Worm (Caenorhabditis elegans) whole organism, L4 larva: ENCODE measurements around the gene C45G9.11.

Experiments used
- F10B5.3 ChIP-seq: sonication (generic microtip); optimal IDR thresholded peaks from 2 replicates; lab custom pipeline; 2016; ENCODE audit warnings: mild to moderate bottlenecking, missing genetic modification characterization, missing compliant biosample characterization
- F26F4.8 ChIP-seq: fragments of 200-800 bp; sonication (Bioruptor generic); conservative IDR thresholded peaks from 2 replicates; pipeline ENCODE4 v1.3.6; 2022; ENCODE audit warnings: missing genetic modification characterization, missing compliant biosample characterization
- F37D6.2 ChIP-seq: sonication (generic microtip); optimal IDR thresholded peaks from 2 replicates; lab custom pipeline; 2016; ENCODE audit warnings: mild to moderate bottlenecking, missing genetic modification characterization, missing compliant biosample characterization
- R02D3.7 ChIP-seq: fragments of 150-350 bp; sonication (generic microtip); optimal IDR thresholded peaks from 3 replicates; lab custom pipeline; 2014; ENCODE audit warnings: missing biosample characterization, missing genetic modification characterization
- T26A8.4 ChIP-seq: fragments of 200-800 bp; sonication (Bioruptor generic); IDR thresholded peaks from 2 replicates; pipeline ENCODE4 v1.3.6; 2022; ENCODE audit warnings: missing genetic modification characterization, missing compliant biosample characterization
- Y105C5A.15 ChIP-seq: fragments of 200-800 bp; sonication (Bioruptor generic); IDR thresholded peaks from 2 replicates; pipeline ENCODE4 v1.3.6; 2022; ENCODE audit warnings: missing genetic modification characterization, missing compliant biosample characterization
- Y48G9A.11 ChIP-seq: fragments of 200-800 bp; sonication (Bioruptor generic); IDR thresholded peaks from 2 replicates; pipeline ENCODE4 v1.3.6; 2022; ENCODE audit warnings: missing genetic modification reagents, missing genetic modification characterization, missing compliant biosample characterization
- ZK546.5 ChIP-seq, 2 experiments: sonication (generic microtip); optimal IDR thresholded peaks; 2 replicates each; lab custom pipeline; 2017; ENCODE audit warnings: missing biosample characterization in 2 of 2, missing genetic modification characterization in 2 of 2
- aha-1 ChIP-seq: fragments of 150-350 bp; peaks from one replicate; lab custom pipeline; 2014; ENCODE audit warnings: missing biosample characterization, missing genetic modification characterization
- ama-1 ChIP-seq: fragments of 150-350 bp; optimal IDR thresholded peaks from 2 replicates; lab custom pipeline; 2014; ENCODE audit warnings: inconsistent platforms, mixed read lengths
- attf-4 ChIP-seq: sonication (generic microtip); optimal IDR thresholded peaks from 3 replicates; lab custom pipeline; 2017; ENCODE audit warnings: missing biosample characterization, missing genetic modification characterization
- ceh-28 ChIP-seq: fragments of 150-350 bp; optimal IDR thresholded peaks from 2 replicates; lab custom pipeline; 2014; ENCODE audit warnings: missing biosample characterization, missing genetic modification reagents, missing genetic modification characterization
- ceh-44 ChIP-seq: fragments of 200-800 bp; sonication (Bioruptor generic); IDR thresholded peaks from 2 replicates; pipeline ENCODE4 v1.3.6; 2022; ENCODE audit warnings: missing genetic modification reagents, missing genetic modification characterization, missing compliant biosample characterization
- ceh-62 ChIP-seq: sonication (generic microtip); optimal IDR thresholded peaks from 2 replicates; lab custom pipeline; 2017; ENCODE audit warnings: missing biosample characterization, missing genetic modification characterization
- ceh-82 ChIP-seq: sonication (generic microtip); optimal IDR thresholded peaks from 2 replicates; lab custom pipeline; 2017; ENCODE audit warnings: missing biosample characterization, missing genetic modification characterization
- ces-1 ChIP-seq: fragments of 150-350 bp; sonication (generic microtip); optimal IDR thresholded peaks from 4 replicates; lab custom pipeline; 2014; ENCODE audit warnings: missing biosample characterization, missing genetic modification reagents, missing genetic modification characterization
- ctbp-1 ChIP-seq: fragments of 200-800 bp; sonication (Bioruptor generic); IDR thresholded peaks from 2 replicates; pipeline ENCODE4 v1.3.6; 2022; ENCODE audit warnings: missing genetic modification reagents, missing genetic modification characterization, missing compliant biosample characterization
- daf-12 ChIP-seq: fragments of 150-350 bp; optimal IDR thresholded peaks from 2 replicates; lab custom pipeline; 2014; ENCODE audit warnings: missing biosample characterization, missing genetic modification reagents, missing genetic modification characterization
- daf-19 ChIP-seq: fragments of 200-800 bp; sonication (Bioruptor generic); conservative IDR thresholded peaks from 2 replicates; pipeline ENCODE4 v1.3.6; 2022; ENCODE audit warnings: missing genetic modification characterization, missing compliant biosample characterization
- daf-8 ChIP-seq: fragments of 200-800 bp; sonication (Bioruptor generic); IDR thresholded peaks from 2 replicates; pipeline ENCODE4 v1.3.6; 2022; ENCODE audit warnings: missing genetic modification characterization, missing compliant biosample characterization
- dmd-8 ChIP-seq: fragments of 200-800 bp; sonication (Bioruptor generic); IDR thresholded peaks from 2 replicates; pipeline ENCODE4 v1.3.6; 2022; ENCODE audit warnings: missing genetic modification characterization, missing compliant biosample characterization
- dpl-1 ChIP-seq: fragments of 150-350 bp; optimal IDR thresholded peaks from 2 replicates; lab custom pipeline; 2014; ENCODE audit warnings: missing biosample characterization, missing genetic modification reagents, missing genetic modification characterization
- fkh-10 ChIP-seq: fragments of 150-350 bp; optimal IDR thresholded peaks from 2 replicates; lab custom pipeline; 2014; ENCODE audit warnings: missing biosample characterization, missing genetic modification reagents, missing genetic modification characterization
- gei-8 ChIP-seq: fragments of 200-800 bp; sonication (Bioruptor generic); optimal IDR thresholded peaks from 2 replicates; lab custom pipeline; 2018; ENCODE audit warnings: mild to moderate bottlenecking, missing genetic modification characterization, missing compliant biosample characterization
- hlh-11 ChIP-seq: fragments of 200-800 bp; sonication (Bioruptor generic); optimal IDR thresholded peaks from 2 replicates; lab custom pipeline; 2018; ENCODE audit warnings: mild to moderate bottlenecking, missing genetic modification characterization, missing compliant biosample characterization
- hlh-30 ChIP-seq: sonication (generic microtip); optimal IDR thresholded peaks from 2 replicates; lab custom pipeline; 2017; ENCODE audit warnings: antibody characterized with exemption, mild to moderate bottlenecking, missing genetic modification characterization, missing compliant biosample characterization; ENCODE audit not compliant: insufficient read depth
- hmg-1.1 ChIP-seq: fragments of 200-800 bp; sonication (Bioruptor generic); IDR thresholded peaks from 2 replicates; pipeline ENCODE4 v1.3.6; 2022; ENCODE audit warnings: missing genetic modification reagents, missing genetic modification characterization, missing compliant biosample characterization
- jun-1 ChIP-seq: fragments of 150-350 bp; optimal IDR thresholded peaks from 2 replicates; lab custom pipeline; 2014; ENCODE audit warnings: missing biosample characterization, missing genetic modification reagents, missing genetic modification characterization
- lim-7 ChIP-seq: fragments of 200-800 bp; sonication (Bioruptor generic); IDR thresholded peaks from 2 replicates; pipeline ENCODE4 v1.3.6; 2022; ENCODE audit warnings: missing genetic modification characterization, missing compliant biosample characterization
- lin-15B ChIP-seq: fragments of 150-350 bp; sonication (generic microtip); optimal IDR thresholded peaks from 3 replicates; lab custom pipeline; 2014; ENCODE audit warnings: missing biosample characterization, missing genetic modification characterization
- madf-5 ChIP-seq, 2 experiments: fragments of 200-800 bp; sonication (Bioruptor generic); IDR thresholded peaks; 2 replicates each; pipeline ENCODE4 v1.3.6; 2022; ENCODE audit warnings: missing compliant biosample characterization in 2 of 2, missing genetic modification characterization in 2 of 2
- madf-9 ChIP-seq: fragments of 200-800 bp; sonication (Bioruptor generic); conservative IDR thresholded peaks from 2 replicates; pipeline ENCODE4 v1.3.6; 2022; ENCODE audit warnings: missing genetic modification reagents, missing genetic modification characterization, missing compliant biosample characterization
- mdl-1 ChIP-seq, 2 experiments: fragments of 150-350 bp in 1 of 2; sonication (generic microtip) in 1 of 2; optimal IDR thresholded peaks; 2 replicates each; lab custom pipeline; 2014 to 2017; ENCODE audit warnings: missing biosample characterization in 2 of 2, missing genetic modification characterization in 2 of 2
- mdt-29 ChIP-seq: fragments of 200-800 bp; sonication (Bioruptor generic); IDR thresholded peaks from 2 replicates; pipeline ENCODE4 v1.3.6; 2022; ENCODE audit warnings: missing genetic modification reagents, missing genetic modification characterization, missing compliant biosample characterization
- nhr-10 ChIP-seq: fragments of 150-350 bp; optimal IDR thresholded peaks from 2 replicates; lab custom pipeline; 2014; ENCODE audit warnings: missing biosample characterization, missing genetic modification characterization
- nhr-102 ChIP-seq: sonication (generic microtip); optimal IDR thresholded peaks from 2 replicates; lab custom pipeline; 2016; ENCODE audit warnings: mild to moderate bottlenecking, missing genetic modification characterization, moderate library complexity, missing compliant biosample characterization
- nhr-48 ChIP-seq: sonication (generic microtip); optimal IDR thresholded peaks from 2 replicates; lab custom pipeline; 2016; ENCODE audit warnings: mild to moderate bottlenecking, missing genetic modification characterization, missing compliant biosample characterization
- nhr-6 ChIP-seq: fragments of 150-350 bp; optimal IDR thresholded peaks from 2 replicates; lab custom pipeline; 2014; ENCODE audit warnings: missing biosample characterization, missing genetic modification characterization
- nhr-76 ChIP-seq: fragments of 150-350 bp; optimal IDR thresholded peaks from 2 replicates; lab custom pipeline; 2014; ENCODE audit warnings: missing biosample characterization, missing genetic modification characterization
- pqm-1 ChIP-seq: sonication (generic microtip); optimal IDR thresholded peaks from 2 replicates; lab custom pipeline; 2017; ENCODE audit warnings: missing biosample characterization, missing genetic modification characterization
- saeg-2 ChIP-seq: fragments of 200-800 bp; sonication (Bioruptor generic); IDR thresholded peaks from 2 replicates; pipeline ENCODE4 v1.3.6; 2022; ENCODE audit warnings: missing genetic modification reagents, missing genetic modification characterization, missing compliant biosample characterization
- set-16 ChIP-seq: fragments of 200-800 bp; sonication (Bioruptor generic); IDR thresholded peaks from 2 replicates; pipeline ENCODE4 v1.3.6; 2022; ENCODE audit warnings: missing genetic modification reagents, missing genetic modification characterization, missing compliant biosample characterization
- snpc-1.2 ChIP-seq: fragments of 200-800 bp; sonication (Bioruptor generic); IDR thresholded peaks from 2 replicates; pipeline ENCODE4 v1.3.6; 2022; ENCODE audit warnings: missing genetic modification reagents, missing genetic modification characterization, missing compliant biosample characterization
- spr-3 ChIP-seq: fragments of 200-800 bp; sonication (Bioruptor generic); optimal IDR thresholded peaks from 2 replicates; lab custom pipeline; 2018; ENCODE audit warnings: mild to moderate bottlenecking, missing genetic modification characterization, missing compliant biosample characterization
- unc-130 ChIP-seq: sonication (generic microtip); optimal IDR thresholded peaks from 2 replicates; lab custom pipeline; 2016; ENCODE audit warnings: missing genetic modification reagents, missing genetic modification characterization, missing compliant biosample characterization
- unc-39 ChIP-seq: sonication (generic microtip); optimal IDR thresholded peaks from 2 replicates; lab custom pipeline; 2017; ENCODE audit warnings: missing biosample characterization, missing genetic modification characterization
- unc-62 ChIP-seq, 3 experiments: fragments of 150-350 bp in 1 of 3; sonication (generic microtip); optimal IDR thresholded peaks in 2 of 3; peaks in 1 of 3; 1 replicate in 1 of 3; 2 replicates in 2 of 3; lab custom pipeline; 2014 to 2017; ENCODE audit warnings: missing biosample characterization in 3 of 3, missing genetic modification characterization in 3 of 3, missing genetic modification reagents in 3 of 3, missing genotype in 1 of 3
- zag-1 ChIP-seq: fragments of 150-350 bp; optimal IDR thresholded peaks from 2 replicates; lab custom pipeline; 2014; ENCODE audit warnings: missing biosample characterization, missing genetic modification characterization
- zfp-3 ChIP-seq: fragments of 200-800 bp; sonication (Bioruptor generic); conservative IDR thresholded peaks from 2 replicates; pipeline ENCODE4 v1.3.6; 2022; ENCODE audit warnings: missing genetic modification reagents, missing genetic modification characterization, missing compliant biosample characterization
- zip-11 ChIP-seq: fragments of 200-800 bp; sonication (Bioruptor generic); IDR thresholded peaks from 2 replicates; pipeline ENCODE4 v1.3.6; 2022; ENCODE audit warnings: missing genetic modification characterization, missing compliant biosample characterization

C45G9.11 gene

DNA sequence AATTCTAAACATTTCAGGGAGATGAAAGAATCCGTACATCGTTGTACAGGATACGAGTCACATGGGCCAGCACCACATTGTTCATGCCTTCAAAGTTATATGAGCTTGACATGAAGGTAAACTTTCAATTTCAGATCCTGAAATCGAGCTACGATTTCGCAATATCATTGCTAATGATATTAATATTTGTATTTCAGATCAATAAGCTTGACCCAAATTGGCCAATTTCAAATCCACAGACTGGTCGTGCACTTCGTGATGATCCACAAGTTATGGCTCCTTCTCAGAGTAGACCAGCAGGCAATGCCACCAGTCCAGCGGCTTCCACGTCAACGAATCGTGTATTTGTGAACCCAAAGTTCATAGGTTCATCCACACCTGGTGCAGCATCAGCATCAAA, 42.2 kb downstream of the C45G9.11 start:
- TF ChIP-seq F10B5.3 (tag; lab: Kevin White, UChicago) (no peak), hlh-11 (tag; lab: Kevin White, UChicago) (no peak), aha-1 (tag; lab: Kevin White, UChicago) (peak; percentile 53), nhr-102 (tag; lab: Kevin White, UChicago) (no peak), unc-62 (GFP tag; optimal IDR thresholded peaks at IDR 0.05 in 1 of 2; lab: Kevin White, UChicago) (peak in 1 of 2 experiments; percentile 60), unc-62 (tag; optimal IDR thresholded peaks at IDR 0.05; lab: Kevin White, UChicago) (no peak)

ce11 chrIII:5025136-5025629, 43.3 kb downstream of the C45G9.11 start:
- TF ChIP-seq ama-1 (lab: Kevin White, UChicago): peak; percentile 80
- TF ChIP-seq dpl-1 (GFP tag; lab: Kevin White, UChicago): peak; percentile 20
- no peak for TF ChIP-seq gei-8 (GFP tag; lab: Kevin White, UChicago)
- TF ChIP-seq lin-15B (tag; lab: Kevin White, UChicago): no peak
- TF ChIP-seq hlh-11 (tag; lab: Kevin White, UChicago): peak; percentile 15
- TF ChIP-seq hmg-1.1: 0 out of 2 replicates have a peak, but pooled peaks have one; percentile 30
- no peak for TF ChIP-seq daf-12 (tag; lab: Kevin White, UChicago)
- no peak for TF ChIP-seq zip-11 (GFP tag; lab: Robert Waterston, UW)
- TF ChIP-seq set-16 (GFP tag; lab: Robert Waterston, UW): no peak
- TF ChIP-seq ceh-62 (tag; lab: Kevin White, UChicago): no peak
- TF ChIP-seq saeg-2 (GFP tag; lab: Robert Waterston, UW): no peak
- peak; percentile 41; the same call in 1 of the 2 replicates for TF ChIP-seq snpc-1.2 (GFP tag; lab: Robert Waterston, UW)
- no peak for TF ChIP-seq nhr-76 (tag; lab: Kevin White, UChicago)
- no peak for TF ChIP-seq mdl-1 (tag; optimal IDR thresholded peaks at IDR 0.05; lab: Kevin White, UChicago)
- TF ChIP-seq R02D3.7 (tag; lab: Kevin White, UChicago): no peak
- TF ChIP-seq ceh-28 (tag; lab: Kevin White, UChicago): no peak
- peak; percentile 53 for TF ChIP-seq nhr-102 (tag; lab: Kevin White, UChicago)
- TF ChIP-seq hlh-30 (tag; lab: Kevin White, UChicago): no peak
- no peak for TF ChIP-seq ceh-44 (GFP tag; lab: Robert Waterston, UW)
- no peak for TF ChIP-seq madf-5 (GFP tag; IDR thresholded peaks at IDR 0.05; lab: Robert Waterston, UW)
- no peak for TF ChIP-seq ces-1
- TF ChIP-seq pqm-1 (tag; lab: Kevin White, UChicago): no peak
- TF ChIP-seq madf-9 (GFP tag; lab: Robert Waterston, UW): peak; percentile 65
- TF ChIP-seq ZK546.5 (tag; optimal IDR thresholded peaks at IDR 0.05; lab: Kevin White, UChicago): no peak
- TF ChIP-seq Y48G9A.11 (GFP tag; lab: Robert Waterston, UW): peak; percentile 17; the same call in 1 of the 2 replicates
- no peak for TF ChIP-seq unc-39 (tag; lab: Kevin White, UChicago)
- 0 out of 2 replicates have a peak, but pooled peaks have one; percentile 8 for TF ChIP-seq ctbp-1
- TF ChIP-seq unc-130 (GFP tag; lab: Kevin White, UChicago): no peak
- TF ChIP-seq daf-19 (GFP tag; lab: Robert Waterston, UW): no peak
- no peak for TF ChIP-seq lim-7 (GFP tag; lab: Robert Waterston, UW)
- no peak for TF ChIP-seq dmd-8 (GFP tag; lab: Robert Waterston, UW)
- TF ChIP-seq mdt-29 (GFP tag; lab: Robert Waterston, UW): 0 out of 2 replicates have a peak, but pooled peaks have one; percentile 43
- no peak for TF ChIP-seq spr-3 (GFP tag; lab: Kevin White, UChicago)
- TF ChIP-seq fkh-10 (GFP tag; lab: Kevin White, UChicago): no peak
- no peak for TF ChIP-seq nhr-10 (tag; lab: Kevin White, UChicago)
- no peak for TF ChIP-seq nhr-48 (tag; lab: Kevin White, UChicago)
- TF ChIP-seq ceh-82 (tag; lab: Kevin White, UChicago): no peak
- TF ChIP-seq jun-1 (tag; lab: Kevin White, UChicago): peak; percentile 8
- TF ChIP-seq zfp-3 (GFP tag; lab: Robert Waterston, UW): peak; percentile 82
- TF ChIP-seq F26F4.8: no peak
- no peak for TF ChIP-seq Y105C5A.15
- TF ChIP-seq nhr-6: no peak
- TF ChIP-seq zag-1 (tag; lab: Kevin White, UChicago): no peak
- TF ChIP-seq T26A8.4 (GFP tag; lab: Robert Waterston, UW): peak; percentile 60
- no peak for TF ChIP-seq attf-4 (tag; lab: Kevin White, UChicago)
- no peak for TF ChIP-seq daf-8
- TF ChIP-seq F37D6.2 (tag; lab: Kevin White, UChicago): no peak
